Worm (Caenorhabditis elegans): Measurements from ENCODE around the gene tag-314.
A peak's percentile ranks its signal among the peaks of the same experiment; 100 is the strongest.

tag-314 gene

ce11 chrV:10436612-10437011, 8.1 kb upstream of the tag-314 start, which contains the start of gene set-22:
set-22 (plus strand) TSS chrV:10436912.
- TF ChIP-seq Y55F3AM.14 (GFP tag; optimal IDR thresholded peaks at IDR 0.05) = no peak
- TF ChIP-seq lin-11 (tag; optimal IDR thresholded peaks at IDR 0.05) = no peak
- TF ChIP-seq ama-1 (optimal IDR thresholded peaks at IDR 0.05) = no peak
- no peak for TF ChIP-seq fos-1 (tag; optimal IDR thresholded peaks at IDR 0.05)
- no peak for TF ChIP-seq nhr-10 (tag; optimal IDR thresholded peaks at IDR 0.05)
- TF ChIP-seq unc-55 (GFP tag; optimal IDR thresholded peaks at IDR 0.05) = no peak
- TF ChIP-seq alr-1 (tag; optimal IDR thresholded peaks at IDR 0.05) = no peak
- TF ChIP-seq nhr-21 (tag; optimal IDR thresholded peaks at IDR 0.05) = no peak
- TF ChIP-seq elt-3 (tag; optimal IDR thresholded peaks at IDR 0.05) = no peak
- TF ChIP-seq F13H6.1 (tag; optimal IDR thresholded peaks at IDR 0.05) = no peak
- TF ChIP-seq egl-27 (tag; optimal IDR thresholded peaks at IDR 0.05) = no peak
- TF ChIP-seq nhr-12 (tag; optimal IDR thresholded peaks at IDR 0.05) = no peak
- no peak for TF ChIP-seq gmeb-1 (tag; optimal IDR thresholded peaks at IDR 0.05)

ce11 chrV:10435198-10435597, 6.7 kb upstream of the tag-314 start:
- TF ChIP-seq Y55F3AM.14 (GFP tag; optimal IDR thresholded peaks at IDR 0.05) (no peak), peb-1 (tag; optimal IDR thresholded peaks at IDR 0.05) (no peak), mdl-1 (tag; optimal IDR thresholded peaks at IDR 0.05) (no peak), lin-13 (GFP tag; optimal IDR thresholded peaks at IDR 0.05) (no peak), elt-3 (tag; optimal IDR thresholded peaks at IDR 0.05) (no peak), lin-39 (tag; optimal IDR thresholded peaks at IDR 0.05) (no peak), sma-9 (GFP tag; optimal IDR thresholded peaks at IDR 0.05) (peak; percentile 18), sma-9 (tag; optimal IDR thresholded peaks at IDR 0.05) (no peak), fos-1 (tag; optimal IDR thresholded peaks at IDR 0.05) (peak; percentile 70), ceh-82 (tag; optimal IDR thresholded peaks at IDR 0.05) (no peak), nhr-12 (tag; optimal IDR thresholded peaks at IDR 0.05) (no peak), alr-1 (tag; optimal IDR thresholded peaks at IDR 0.05) (no peak), crh-2 (tag; optimal IDR thresholded peaks at IDR 0.05) (peak; percentile 42), ztf-1 (GFP tag; conservative IDR thresholded peaks at IDR 0.05) (no peak), zag-1 (tag; optimal IDR thresholded peaks at IDR 0.05) (no peak), ztf-4 (tag; optimal IDR thresholded peaks at IDR 0.05) (no peak), lsy-2 (tag; optimal IDR thresholded peaks at IDR 0.05) (no peak), F13H6.1 (tag; optimal IDR thresholded peaks at IDR 0.05) (no peak), nhr-23 (tag; optimal IDR thresholded peaks at IDR 0.05) (no peak), nhr-10 (tag; optimal IDR thresholded peaks at IDR 0.05) (no peak), C34F6.9 (tag; optimal IDR thresholded peaks at IDR 0.05) (no peak), gmeb-1 (tag; optimal IDR thresholded peaks at IDR 0.05) (no peak)

- TF ChIP-seq gmeb-1 (tag; optimal IDR thresholded peaks at IDR 0.05) (peak; percentile 8), fos-1 (tag; optimal IDR thresholded peaks at IDR 0.05) (peak; percentile 51), sem-4 (tag; optimal IDR thresholded peaks at IDR 0.05) (no peak), crh-2 (tag; optimal IDR thresholded peaks at IDR 0.05) (peak; percentile 2)
Observed at ce11 chrV:10433721-10434120, 5.2 kb upstream of the tag-314 start, which contains the start of gene Y32F6A.4. Y32F6A.4 (minus strand) TSS chrV:10434067.

ce11 chrV:10432607-10433006, 4.1 kb upstream of the tag-314 start:
- TF ChIP-seq nhr-6 (tag; optimal IDR thresholded peaks at IDR 0.05) (no peak), sma-9 (GFP tag; optimal IDR thresholded peaks at IDR 0.05) (peak; percentile 9), sma-9 (tag; optimal IDR thresholded peaks at IDR 0.05) (no peak), nhr-11 (tag; optimal IDR thresholded peaks at IDR 0.05) (no peak), skn-1 (tag; optimal IDR thresholded peaks at IDR 0.05) (peak; percentile 20), unc-62 (GFP tag; optimal IDR thresholded peaks at IDR 0.05) (no peak), lin-13 (GFP tag; optimal IDR thresholded peaks at IDR 0.05) (no peak), mbf-1 (tag; optimal IDR thresholded peaks at IDR 0.05) (no peak), nhr-237 (tag; optimal IDR thresholded peaks at IDR 0.05) (no peak), ceh-82 (tag; optimal IDR thresholded peaks at IDR 0.05) (no peak), lin-11 (tag; optimal IDR thresholded peaks at IDR 0.05) (no peak), mab-5 (tag; optimal IDR thresholded peaks at IDR 0.05) (no peak), blmp-1 (tag; optimal IDR thresholded peaks at IDR 0.05; ENCODE audit: insufficient read depth) (no peak), gmeb-1 (tag; optimal IDR thresholded peaks at IDR 0.05) (peak; percentile 25), fos-1 (tag; optimal IDR thresholded peaks at IDR 0.05) (peak; percentile 90), F13H6.1 (tag; optimal IDR thresholded peaks at IDR 0.05) (no peak), egl-27 (tag; optimal IDR thresholded peaks at IDR 0.05) (no peak), nhr-21 (tag; optimal IDR thresholded peaks at IDR 0.05) (no peak), crh-2 (tag; optimal IDR thresholded peaks at IDR 0.05) (peak; percentile 24), snpc-4 (tag; optimal IDR thresholded peaks at IDR 0.05) (no peak), ceh-16 (tag; optimal IDR thresholded peaks at IDR 0.05) (no peak), C34F6.9 (tag; optimal IDR thresholded peaks at IDR 0.05) (no peak), peb-1 (tag; optimal IDR thresholded peaks at IDR 0.05) (no peak), R02D3.7 (tag; optimal IDR thresholded peaks at IDR 0.05) (no peak), nhr-12 (tag; optimal IDR thresholded peaks at IDR 0.05) (no peak)
